Fruit fly (Drosophila melanogaster) whole organism, embryonic: ENCODE measurements around the gene Zdhhc8.
A peak's percentile ranks its signal among the peaks of the same experiment; 100 is the strongest.

Source experiments
- B-H1 ChIP-seq: fragments of 200-800 bp; sonication (Bioruptor generic); IDR thresholded peaks from 3 replicates; pipeline ENCODE4 v1.3.6; 2022; ENCODE audit warnings: missing biosample characterization, missing genetic modification characterization
- CG10979 ChIP-seq: fragments of 200-800 bp; sonication (Bioruptor generic); optimal IDR thresholded peaks from 2 replicates; lab custom pipeline; 2018; ENCODE audit warnings: missing biosample characterization, mild to moderate bottlenecking, missing genetic modification characterization, moderate library complexity
- CG13287 ChIP-seq: fragments of 200-800 bp; sonication (Bioruptor generic); IDR thresholded peaks from 2 replicates; pipeline ENCODE4 v1.3.6; 2022; ENCODE audit warnings: missing biosample characterization, missing genetic modification characterization; ENCODE audit not compliant: partially characterized antibody
- CG13894 ChIP-seq: fragments of 200-800 bp; sonication (Bioruptor generic); optimal IDR thresholded peaks from 3 replicates; lab custom pipeline; 2018; ENCODE audit warnings: missing biosample characterization, mild to moderate bottlenecking, missing genetic modification characterization, moderate library complexity
- CG14965 ChIP-seq: fragments of 200-800 bp; sonication (Bioruptor generic); optimal IDR thresholded peaks from 2 replicates; lab custom pipeline; 2016; ENCODE audit warnings: missing biosample characterization, missing genetic modification characterization, borderline replicate concordance
- CG1602 ChIP-seq: fragments of 200-800 bp; sonication (Bioruptor generic); optimal IDR thresholded peaks from 3 replicates; lab custom pipeline; 2016; ENCODE audit warnings: missing biosample characterization, missing genetic modification characterization
- CG16779 ChIP-seq: fragments of 200-800 bp; sonication (Bioruptor generic); IDR thresholded peaks from 2 replicates; pipeline ENCODE4 v1.3.6; 2022; ENCODE audit warnings: missing biosample characterization, missing genetic modification characterization
- CG17568 ChIP-seq: fragments of 200-800 bp; sonication (Bioruptor generic); optimal IDR thresholded peaks from 2 replicates; lab custom pipeline; 2018; ENCODE audit warnings: missing biosample characterization, mild to moderate bottlenecking, missing genetic modification characterization, moderate library complexity
- CG1832 ChIP-seq: fragments of 200-800 bp; sonication (Bioruptor generic); optimal IDR thresholded peaks from 2 replicates; lab custom pipeline; 2017; ENCODE audit warnings: missing biosample characterization, mild to moderate bottlenecking, missing genetic modification characterization, inconsistent platforms
- CG2889 ChIP-seq: fragments of 200-800 bp; sonication (Bioruptor generic); IDR thresholded peaks from 3 replicates; pipeline ENCODE4 v1.3.6; 2022; ENCODE audit warnings: missing biosample characterization, missing genetic modification characterization
- CG3163 ChIP-seq: fragments of 200-800 bp; sonication (Bioruptor generic); optimal IDR thresholded peaks from 3 replicates; lab custom pipeline; 2016; ENCODE audit warnings: missing biosample characterization, missing genetic modification characterization
- CG34224 ChIP-seq: fragments of 200-800 bp; sonication (Bioruptor generic); IDR thresholded peaks from 3 replicates; pipeline ENCODE4 v1.3.6; 2022; ENCODE audit warnings: missing biosample characterization, missing genetic modification characterization; ENCODE audit not compliant: partially characterized antibody
- CG42726 ChIP-seq: fragments of 200-800 bp; sonication (Bioruptor generic); IDR thresholded peaks from 2 replicates; pipeline ENCODE4 v1.3.6; 2022; ENCODE audit warnings: missing biosample characterization, missing genetic modification characterization; ENCODE audit not compliant: partially characterized antibody
- CG4360 ChIP-seq: fragments of 200-800 bp; sonication (Bioruptor generic); IDR thresholded peaks from 2 replicates; pipeline ENCODE4 v1.3.6; 2022; ENCODE audit warnings: missing biosample characterization, missing genetic modification characterization
- CG43689 ChIP-seq: fragments of 200-800 bp; sonication (Bioruptor generic); IDR thresholded peaks from 2 replicates; pipeline ENCODE4 v1.3.6; 2022; ENCODE audit warnings: missing biosample characterization, missing genetic modification characterization
- CG6765 ChIP-seq: fragments of 200-800 bp; sonication (Bioruptor generic); optimal IDR thresholded peaks from 3 replicates; lab custom pipeline; 2017; ENCODE audit warnings: missing biosample characterization, mild to moderate bottlenecking, missing genetic modification characterization
- CG7839 ChIP-seq: fragments of 200-800 bp; sonication (Bioruptor generic); optimal IDR thresholded peaks from 3 replicates; lab custom pipeline; 2018; ENCODE audit warnings: missing biosample characterization, mild to moderate bottlenecking, missing genetic modification characterization, moderate library complexity
- CG8281 ChIP-seq: fragments of 200-800 bp; sonication (Bioruptor generic); optimal IDR thresholded peaks from 2 replicates; lab custom pipeline; 2018; ENCODE audit warnings: missing biosample characterization, mild to moderate bottlenecking, missing genetic modification characterization, moderate library complexity
- CG9797 ChIP-seq: fragments of 200-800 bp; sonication (Bioruptor generic); optimal IDR thresholded peaks from 3 replicates; lab custom pipeline; 2018; ENCODE audit warnings: missing biosample characterization, mild to moderate bottlenecking, missing genetic modification characterization
- CTCF ChIP-seq: fragments of 200-800 bp; sonication (Bioruptor generic); optimal IDR thresholded peaks from 2 replicates; lab custom pipeline; 2017; ENCODE audit warnings: missing biosample characterization, mild to moderate bottlenecking, missing genetic modification characterization, moderate library complexity
- D19B ChIP-seq: fragments of 200-800 bp; sonication (Bioruptor generic); optimal IDR thresholded peaks from 2 replicates; lab custom pipeline; 2017; ENCODE audit warnings: missing biosample characterization, mild to moderate bottlenecking, missing genetic modification characterization
- Deaf1 ChIP-seq: fragments of 200-800 bp; optimal IDR thresholded peaks from 3 replicates; lab custom pipeline; 2019; ENCODE audit warnings: missing biosample characterization, mild to moderate bottlenecking, missing genetic modification characterization, moderate library complexity
- Dll ChIP-seq: fragments of 200-800 bp; sonication (Bioruptor generic); IDR thresholded peaks from 4 replicates; pipeline ENCODE4 v1.3.6; 2022; ENCODE audit warnings: missing biosample characterization, missing genetic modification characterization; ENCODE audit not compliant: partially characterized antibody
- Dp ChIP-seq: fragments of 200-800 bp; sonication (Bioruptor generic); optimal IDR thresholded peaks from 2 replicates; lab custom pipeline; 2018; ENCODE audit warnings: missing biosample characterization, mild to moderate bottlenecking, missing genetic modification characterization, moderate library complexity
- Elba2 ChIP-seq: fragments of 200-800 bp; sonication (Bioruptor generic); optimal IDR thresholded peaks from 3 replicates; lab custom pipeline; 2016; ENCODE audit warnings: missing biosample characterization, missing genetic modification characterization
- Hey ChIP-seq: fragments of 200-800 bp; sonication (Bioruptor generic); optimal IDR thresholded peaks from 3 replicates; lab custom pipeline; 2018; ENCODE audit warnings: missing biosample characterization, mild to moderate bottlenecking, missing genetic modification characterization
- Jarid2 ChIP-seq: fragments of 200-800 bp; sonication (Bioruptor generic); optimal IDR thresholded peaks from 3 replicates; lab custom pipeline; 2017; ENCODE audit warnings: mild to moderate bottlenecking, missing biosample characterization, missing genetic modification reagents, missing genetic modification characterization
- NK7.1 ChIP-seq: fragments of 200-800 bp; sonication (Bioruptor generic); optimal IDR thresholded peaks from 3 replicates; lab custom pipeline; 2016; ENCODE audit warnings: missing biosample characterization, missing genetic modification characterization
- Nf-YA ChIP-seq: fragments of 200-800 bp; sonication (Bioruptor generic); IDR thresholded peaks from 2 replicates; pipeline ENCODE4 v1.3.6; 2022; ENCODE audit warnings: missing biosample characterization, missing genetic modification characterization
- Nf-YB ChIP-seq: fragments of 200-800 bp; sonication (Bioruptor generic); optimal IDR thresholded peaks from 3 replicates; lab custom pipeline; 2019; ENCODE audit warnings: missing biosample characterization, mild to moderate bottlenecking, missing genetic modification characterization, moderate library complexity
- Nf-YC ChIP-seq: fragments of 200-800 bp; optimal IDR thresholded peaks from 3 replicates; lab custom pipeline; 2019; ENCODE audit warnings: missing biosample characterization, mild to moderate bottlenecking, missing genetic modification characterization, moderate library complexity
- Trl ChIP-seq, 3 experiments: fragments of >200 bp in 2 of 3; fragments of 200-800 bp in 1 of 3; sonication (Bioruptor generic) in 1 of 3; optimal IDR thresholded peaks; 2 replicates in 1 of 3; 3 replicates in 2 of 3; lab custom pipeline; 2016 to 2017; ENCODE audit warnings: missing biosample characterization in 1 of 3, missing genetic modification characterization in 1 of 3
- al ChIP-seq: fragments of 200-800 bp; sonication (Bioruptor generic); IDR thresholded peaks from 2 replicates; pipeline ENCODE4 v1.3.6; 2022; ENCODE audit warnings: missing biosample characterization, missing genetic modification characterization
- ash1 ChIP-seq: fragments of 200-800 bp; sonication (Bioruptor generic); optimal IDR thresholded peaks from 2 replicates; lab custom pipeline; 2018; ENCODE audit warnings: missing biosample characterization, mild to moderate bottlenecking, missing genetic modification characterization
- chinmo ChIP-seq: fragments of 200-800 bp; sonication (Bioruptor generic); IDR thresholded peaks from 4 replicates; pipeline ENCODE4 v1.3.6; 2022; ENCODE audit warnings: missing biosample characterization, missing genetic modification characterization; ENCODE audit not compliant: partially characterized antibody
- crc ChIP-seq: fragments of 200-800 bp; sonication (Bioruptor generic); optimal IDR thresholded peaks from 2 replicates; lab custom pipeline; 2016; ENCODE audit warnings: missing biosample characterization, missing genetic modification characterization
- gce ChIP-seq: fragments of 200-800 bp; sonication (Bioruptor generic); IDR thresholded peaks from 3 replicates; pipeline ENCODE4 v1.3.6; 2022; ENCODE audit warnings: missing biosample characterization, missing genetic modification characterization
- gsb-n ChIP-seq: fragments of 200-800 bp; sonication (Bioruptor generic); optimal IDR thresholded peaks from 3 replicates; lab custom pipeline; 2018; ENCODE audit warnings: missing biosample characterization, mild to moderate bottlenecking, missing genetic modification characterization
- insv ChIP-seq, 2 experiments: fragments of 200-800 bp; sonication (Bioruptor generic); optimal IDR thresholded peaks; 3 replicates each; lab custom pipeline; 2016 to 2018; ENCODE audit warnings: missing biosample characterization in 2 of 2, missing genetic modification characterization in 2 of 2
- jing ChIP-seq: fragments of 200-800 bp; sonication (Bioruptor generic); optimal IDR thresholded peaks from 2 replicates; lab custom pipeline; 2018; ENCODE audit warnings: missing biosample characterization, mild to moderate bottlenecking, missing genetic modification characterization
- pzg ChIP-seq: fragments of 200-800 bp; sonication (Bioruptor generic); optimal IDR thresholded peaks from 3 replicates; lab custom pipeline; 2018; ENCODE audit warnings: missing biosample characterization, mild to moderate bottlenecking, missing genetic modification characterization, moderate library complexity
- ro ChIP-seq: fragments of 200-800 bp; sonication (Bioruptor generic); IDR thresholded peaks from 2 replicates; pipeline ENCODE4 v1.3.6; 2022; ENCODE audit warnings: missing biosample characterization, missing genetic modification characterization
- tll ChIP-seq, 2 experiments: fragments of 200-800 bp in 1 of 2; fragments of >200 bp in 1 of 2; sonication (Bioruptor generic) in 1 of 2; optimal IDR thresholded peaks; 2 replicates each; lab custom pipeline; 2017 to 2019; ENCODE audit warnings: missing biosample characterization in 2 of 2, missing genetic modification characterization in 2 of 2, mild to moderate bottlenecking in 1 of 2, moderate library complexity in 1 of 2
- tna ChIP-seq: fragments of 200-800 bp; sonication (Bioruptor generic); IDR thresholded peaks from 2 replicates; pipeline ENCODE4 v1.3.6; 2022; ENCODE audit warnings: missing biosample characterization, missing genetic modification characterization; ENCODE audit not compliant: partially characterized antibody
- yki ChIP-seq: fragments of >200 bp; optimal IDR thresholded peaks from 3 replicates; lab custom pipeline; 2018
- z ChIP-seq: fragments of 200-800 bp; sonication (Bioruptor generic); IDR thresholded peaks from 3 replicates; pipeline ENCODE4 v1.3.6; 2022; ENCODE audit warnings: missing biosample characterization, missing genetic modification characterization
- zf30C ChIP-seq: fragments of 200-800 bp; sonication (Bioruptor generic); optimal IDR thresholded peaks from 3 replicates; lab custom pipeline; 2018; ENCODE audit warnings: missing biosample characterization, mild to moderate bottlenecking, missing genetic modification characterization

The Zdhhc8 gene

dm6 chrX:9291270-9291669 lies 64.8 kb downstream of the Zdhhc8 start:
- peak; percentile 98 for TF ChIP-seq CG8281
- TF ChIP-seq Dp = no peak
- no peak for TF ChIP-seq al (GFP tag; lab: Robert Waterston, UW)

- TF ChIP-seq CG6765 (GFP tag; lab: Kevin White, UChicago) (no peak), CG13894 (tag; lab: Kevin White, UChicago) (no peak), ro (GFP tag; lab: Robert Waterston, UW) (no peak), tna (GFP tag; lab: Robert Waterston, UW) (no peak), CG7839 (tag; lab: Kevin White, UChicago) (no peak), CG14965 (peak; percentile 31), CG4360 (GFP tag; lab: Robert Waterston, UW) (peak; percentile 44; the same call in 1 of the 2 replicates), CG42726 (no peak), ash1 (GFP tag; lab: Kevin White, UChicago) (no peak), CG2889 (no peak), NK7.1 (no peak), D19B (GFP tag; lab: Kevin White, UChicago) (no peak), CG9797 (no peak), zf30C (GFP tag; lab: Kevin White, UChicago) (no peak), CG17568 (GFP tag; lab: Kevin White, UChicago) (no peak), CG10979 (tag; lab: Kevin White, UChicago) (peak; percentile 59), CTCF (peak; percentile 87)
These were observed 69.6 kb downstream of the Zdhhc8 start for dm6 chrX:9286386-9286785.

- TF ChIP-seq CG13287 (GFP tag; lab: Robert Waterston, UW) (0 out of 2 replicates have a peak, but pooled peaks have one; percentile 8), CG1602 (GFP tag; lab: Kevin White, UChicago) (no peak), crc (GFP tag; lab: Kevin White, UChicago) (no peak), Trl (optimal IDR thresholded peaks at IDR 0.05; lab: Kevin White, UChicago) (peak; percentile 89 to 96), Trl (GFP tag; optimal IDR thresholded peaks at IDR 0.05; lab: Kevin White, UChicago) (no peak), pzg (GFP tag; lab: Kevin White, UChicago) (no peak), Jarid2 (peak; percentile 62), z (GFP tag; lab: Robert Waterston, UW) (0 out of 3 replicates have a peak, but pooled peaks have one; percentile 48), gce (GFP tag; lab: Robert Waterston, UW) (no peak), insv (GFP tag; optimal IDR thresholded peaks at IDR 0.05; lab: Kevin White, UChicago) (peak; percentile 30 to 92), CG16779 (no peak), tll (GFP tag; optimal IDR thresholded peaks at IDR 0.05; lab: Kevin White, UChicago) (peak in 1 of 2 experiments; percentile 52), CG34224 (0 out of 3 replicates have a peak, but pooled peaks have one; percentile 19), Deaf1 (tag; lab: Kevin White, UChicago) (peak; percentile 86), Elba2 (GFP tag; lab: Kevin White, UChicago) (peak; percentile 43), Hey (tag; lab: Kevin White, UChicago) (no peak), chinmo (GFP tag; lab: Robert Waterston, UW) (0 out of 4 replicates have a peak, but pooled peaks have one; percentile 52), CG1832 (peak; percentile 63), CG43689 (no peak), gsb-n (tag; lab: Kevin White, UChicago) (peak; percentile 15), CG3163 (GFP tag; lab: Kevin White, UChicago) (peak; percentile 95), yki (lab: Kevin White, UChicago) (peak; percentile 73), Nf-YC (tag; lab: Kevin White, UChicago) (peak; percentile 99), ro (GFP tag; lab: Robert Waterston, UW) (no peak), B-H1 (GFP tag; lab: Robert Waterston, UW) (no peak), jing (GFP tag; lab: Kevin White, UChicago) (peak; percentile 47), Nf-YA (GFP tag; lab: Robert Waterston, UW) (peak; percentile 37; the same call in 1 of the 2 replicates), Nf-YB (GFP tag; lab: Kevin White, UChicago) (peak; percentile 100), Dll (GFP tag; lab: Robert Waterston, UW) (peak; percentile 56; the same call in 1 of the 4 replicates)
These were observed 71.8 kb downstream of the Zdhhc8 start, which contains the start of gene lz for dm6 chrX:9284024-9284738. Gene lz (plus strand): TSS chrX:9284649.
